Worm (Caenorhabditis elegans) whole organism, early embryonic: ENCODE data around the gene F44A2.7.

Experiments used
- B0310.2 ChIP-seq: sonication (generic microtip); optimal IDR thresholded peaks from 2 replicates; lab custom pipeline; 2016; ENCODE audit warnings: mild to moderate bottlenecking, missing genetic modification characterization, missing compliant biosample characterization
- F13C5.2 ChIP-seq: sonication (generic microtip); optimal IDR thresholded peaks from 2 replicates; lab custom pipeline; 2017; ENCODE audit warnings: mild to moderate bottlenecking, missing genetic modification characterization, inconsistent platforms, missing compliant biosample characterization
- aly-1 ChIP-seq: sonication (generic microtip); optimal IDR thresholded peaks from 2 replicates; lab custom pipeline; 2016; ENCODE audit warnings: missing genetic modification characterization, missing compliant biosample characterization
- ama-1 ChIP-seq: fragments of 150-350 bp; optimal IDR thresholded peaks from 2 replicates; lab custom pipeline; 2014
- ceh-13 ChIP-seq: fragments of 200-800 bp; sonication (Bioruptor generic); optimal IDR thresholded peaks from 2 replicates; lab custom pipeline; 2018; ENCODE audit warnings: mild to moderate bottlenecking, missing genetic modification characterization, missing compliant biosample characterization
- ceh-36 ChIP-seq: sonication (generic microtip); optimal IDR thresholded peaks from 2 replicates; lab custom pipeline; 2016; ENCODE audit warnings: missing genetic modification characterization, inconsistent platforms, missing compliant biosample characterization
- ets-7 ChIP-seq: sonication (generic microtip); optimal IDR thresholded peaks from 2 replicates; lab custom pipeline; 2016; ENCODE audit warnings: missing genotype, missing genetic modification characterization, missing compliant biosample characterization
- flt-1 ChIP-seq: fragments of 200-800 bp; sonication (Bioruptor generic); IDR thresholded peaks from 2 replicates; pipeline ENCODE4 v1.3.6; 2022; ENCODE audit warnings: missing genetic modification characterization, missing compliant biosample characterization
- hmbx-1 ChIP-seq: sonication (generic microtip); optimal IDR thresholded peaks from 2 replicates; lab custom pipeline; 2016; ENCODE audit warnings: mild to moderate bottlenecking, missing genetic modification characterization, missing compliant biosample characterization
- hmg-4 ChIP-seq: fragments of 200-800 bp; sonication (Bioruptor generic); optimal IDR thresholded peaks from 2 replicates; lab custom pipeline; 2018; ENCODE audit warnings: mild to moderate bottlenecking, missing genetic modification characterization, missing compliant biosample characterization
- hnd-1 ChIP-seq: sonication (generic microtip); optimal IDR thresholded peaks from 2 replicates; lab custom pipeline; 2016; ENCODE audit warnings: missing genetic modification characterization, missing compliant biosample characterization
- pes-1 ChIP-seq: fragments of 200-800 bp; sonication (Bioruptor generic); IDR thresholded peaks from 2 replicates; pipeline ENCODE4 v1.3.6; 2022; ENCODE audit warnings: missing genetic modification reagents, missing genetic modification characterization, missing compliant biosample characterization
- scrt-1 ChIP-seq: fragments of 200-800 bp; sonication (Bioruptor generic); IDR thresholded peaks from 2 replicates; pipeline ENCODE4 v1.3.6; 2022; ENCODE audit warnings: missing genetic modification characterization, missing compliant biosample characterization
- sea-1 ChIP-seq: fragments of 200-800 bp; sonication (Bioruptor generic); conservative IDR thresholded peaks from 2 replicates; pipeline ENCODE4 v1.3.6; 2022; ENCODE audit warnings: missing genetic modification characterization, missing compliant biosample characterization
- tbx-11 ChIP-seq: fragments of 200-800 bp; sonication (Bioruptor generic); IDR thresholded peaks from 2 replicates; pipeline ENCODE4 v1.3.6; 2022; ENCODE audit warnings: missing genetic modification characterization, missing compliant biosample characterization
- tbx-37 ChIP-seq: fragments of 200-800 bp; sonication (Bioruptor generic); conservative IDR thresholded peaks from 2 replicates; pipeline ENCODE4 v1.3.6; 2022; ENCODE audit warnings: missing genetic modification reagents, missing genetic modification characterization, missing compliant biosample characterization
- tra-4 ChIP-seq: sonication (generic microtip); optimal IDR thresholded peaks from 2 replicates; lab custom pipeline; 2017; ENCODE audit warnings: missing genetic modification characterization, missing compliant biosample characterization

F44A2.7 gene

ce11 chrV:9349687-9350086, 28.4 kb downstream of the F44A2.7 start, which contains the start of gene srx-47:
TSS of gene srx-47 (plus strand) at chrV:9349987.
- TF ChIP-seq pes-1 (GFP tag; lab: Robert Waterston, UW) = no peak
- TF ChIP-seq aly-1 = no peak
- TF ChIP-seq scrt-1 = no peak
- TF ChIP-seq ets-7 = no peak
- TF ChIP-seq ceh-13 (GFP tag; lab: Kevin White, UChicago) = no peak
- no peak for TF ChIP-seq sea-1 (GFP tag; lab: Robert Waterston, UW)
- TF ChIP-seq B0310.2 (tag; lab: Kevin White, UChicago) = no peak
- no peak for TF ChIP-seq flt-1
- TF ChIP-seq hmbx-1 = no peak
- no peak for TF ChIP-seq tbx-11
- no peak for TF ChIP-seq ama-1 (lab: Kevin White, UChicago)
- no peak for TF ChIP-seq ceh-36 (tag; lab: Kevin White, UChicago)
- no peak for TF ChIP-seq F13C5.2 (tag; lab: Kevin White, UChicago)
- no peak for TF ChIP-seq hnd-1 (tag; lab: Kevin White, UChicago)
- no peak for TF ChIP-seq tra-4 (tag; lab: Kevin White, UChicago)
- TF ChIP-seq tbx-37 = no peak
- TF ChIP-seq hmg-4 (GFP tag; lab: Kevin White, UChicago) = no peak

- no peak for TF ChIP-seq pes-1 (GFP tag; lab: Robert Waterston, UW)
- TF ChIP-seq sea-1 (GFP tag; lab: Robert Waterston, UW) = no peak
- no peak for TF ChIP-seq hnd-1 (tag; lab: Kevin White, UChicago)
- no peak for TF ChIP-seq ama-1 (lab: Kevin White, UChicago)
- no peak for TF ChIP-seq ceh-13 (GFP tag; lab: Kevin White, UChicago)
- TF ChIP-seq hmbx-1 = no peak
- TF ChIP-seq tbx-11 = no peak
- TF ChIP-seq tra-4 (tag; lab: Kevin White, UChicago) = no peak
- no peak for TF ChIP-seq hmg-4 (GFP tag; lab: Kevin White, UChicago)
- no peak for TF ChIP-seq B0310.2 (tag; lab: Kevin White, UChicago)
- TF ChIP-seq tbx-37 = no peak
- TF ChIP-seq flt-1 = no peak
- no peak for TF ChIP-seq aly-1
- TF ChIP-seq F13C5.2 (tag; lab: Kevin White, UChicago) = no peak
- no peak for TF ChIP-seq ets-7
- TF ChIP-seq ceh-36 (tag; lab: Kevin White, UChicago) = no peak
These were observed 31.7 kb downstream of the F44A2.7 start, which contains the start of gene srx-46 for ce11 chrV:9352947-9353346. TSS of gene srx-46 (plus strand) at chrV:9353247.

- TF ChIP-seq ama-1 (lab: Kevin White, UChicago) (no peak), pes-1 (GFP tag; lab: Robert Waterston, UW) (no peak), ceh-13 (GFP tag; lab: Kevin White, UChicago) (no peak), B0310.2 (tag; lab: Kevin White, UChicago) (no peak), aly-1 (no peak), tbx-37 (no peak), flt-1 (no peak), tra-4 (tag; lab: Kevin White, UChicago) (no peak), hmbx-1 (no peak), hnd-1 (tag; lab: Kevin White, UChicago) (no peak), F13C5.2 (tag; lab: Kevin White, UChicago) (no peak), tbx-11 (no peak), ets-7 (no peak), sea-1 (GFP tag; lab: Robert Waterston, UW) (no peak), hmg-4 (GFP tag; lab: Kevin White, UChicago) (no peak)
These were observed 34.1 kb downstream of the F44A2.7 start, which contains the start of gene ttr-40 for ce11 chrV:9355371-9355770. TSS of gene ttr-40 (minus strand) at chrV:9355471.

ce11 chrV:9356345-9356744, 35.1 kb downstream of the F44A2.7 start, which contains the start of gene ttr-49:
TSS of gene ttr-49 (minus strand) at chrV:9356515.
- TF ChIP-seq pes-1 (GFP tag; lab: Robert Waterston, UW) (no peak), tbx-37 (no peak), hmbx-1 (no peak), hmg-4 (GFP tag; lab: Kevin White, UChicago) (no peak), scrt-1 (no peak), hnd-1 (tag; lab: Kevin White, UChicago) (no peak), ama-1 (lab: Kevin White, UChicago) (no peak), ceh-36 (tag; lab: Kevin White, UChicago) (no peak), F13C5.2 (tag; lab: Kevin White, UChicago) (no peak), ceh-13 (GFP tag; lab: Kevin White, UChicago) (no peak)

- TF ChIP-seq sea-1 (GFP tag; lab: Robert Waterston, UW) = no peak
- TF ChIP-seq pes-1 (GFP tag; lab: Robert Waterston, UW) = no peak
- no peak for TF ChIP-seq tra-4 (tag; lab: Kevin White, UChicago)
- TF ChIP-seq hmg-4 (GFP tag; lab: Kevin White, UChicago) = no peak
- no peak for TF ChIP-seq tbx-11
- no peak for TF ChIP-seq ets-7
- no peak for TF ChIP-seq hnd-1 (tag; lab: Kevin White, UChicago)
- TF ChIP-seq ceh-36 (tag; lab: Kevin White, UChicago) = no peak
- TF ChIP-seq ama-1 (lab: Kevin White, UChicago) = no peak
- no peak for TF ChIP-seq ceh-13 (GFP tag; lab: Kevin White, UChicago)
- no peak for TF ChIP-seq F13C5.2 (tag; lab: Kevin White, UChicago)
- no peak for TF ChIP-seq hmbx-1
- no peak for TF ChIP-seq aly-1
- no peak for TF ChIP-seq tbx-37
- TF ChIP-seq B0310.2 (tag; lab: Kevin White, UChicago) = no peak
These were observed 38.4 kb downstream of the F44A2.7 start, which contains the start of gene gpa-3 for ce11 chrV:9359674-9360073. TSS of gene gpa-3 (minus strand) at chrV:9359774.

ce11 chrV:9370986-9371385, 49.7 kb downstream of the F44A2.7 start, which contains the start of gene E02C12.6:
TSS of gene E02C12.6 (minus strand) at chrV:9371086.
- TF ChIP-seq ama-1 (lab: Kevin White, UChicago) (no peak), hnd-1 (tag; lab: Kevin White, UChicago) (no peak), tbx-11 (no peak), pes-1 (GFP tag; lab: Robert Waterston, UW) (no peak), F13C5.2 (tag; lab: Kevin White, UChicago) (no peak), ceh-13 (GFP tag; lab: Kevin White, UChicago) (no peak), ets-7 (no peak), hmbx-1 (no peak), tra-4 (tag; lab: Kevin White, UChicago) (no peak), sea-1 (GFP tag; lab: Robert Waterston, UW) (no peak), aly-1 (no peak)
